Worm (Caenorhabditis elegans): ENCODE data around the gene mpst-4.

The mpst-4 gene

ce11 chrII:4905883-4906282 lies 42.6 kb upstream of the mpst-4 start:
- TF ChIP-seq nhr-23 (tag; optimal IDR thresholded peaks at IDR 0.05) (no peak), snpc-4 (tag; optimal IDR thresholded peaks at IDR 0.05) (no peak), lsy-2 (tag; optimal IDR thresholded peaks at IDR 0.05) (no peak), lin-13 (GFP tag; optimal IDR thresholded peaks at IDR 0.05) (no peak), elt-1 (tag; optimal IDR thresholded peaks at IDR 0.05) (no peak), nhr-21 (tag; optimal IDR thresholded peaks at IDR 0.05) (no peak)

- TF ChIP-seq Y55F3AM.14 (GFP tag; optimal IDR thresholded peaks at IDR 0.05) (no peak), mbf-1 (tag; optimal IDR thresholded peaks at IDR 0.05) (no peak), nhr-23 (tag; optimal IDR thresholded peaks at IDR 0.05) (no peak), gmeb-1 (tag; optimal IDR thresholded peaks at IDR 0.05) (no peak), blmp-1 (tag; optimal IDR thresholded peaks at IDR 0.05; ENCODE audit: insufficient read depth) (no peak), aly-2 (tag; optimal IDR thresholded peaks at IDR 0.05) (no peak), mdl-1 (tag; optimal IDR thresholded peaks at IDR 0.05) (no peak), lin-39 (tag; optimal IDR thresholded peaks at IDR 0.05) (no peak), nhr-11 (tag; optimal IDR thresholded peaks at IDR 0.05) (no peak)
Observed at ce11 chrII:4905331-4905730, 42.1 kb upstream of the mpst-4 start.

- no peak for TF ChIP-seq aly-2 (tag; optimal IDR thresholded peaks at IDR 0.05)
- TF ChIP-seq nhr-25 (tag; optimal IDR thresholded peaks at IDR 0.05) = no peak
- TF ChIP-seq ama-1 (optimal IDR thresholded peaks at IDR 0.05) = no peak
- TF ChIP-seq crh-2 (tag; optimal IDR thresholded peaks at IDR 0.05) = no peak
- TF ChIP-seq gmeb-1 (tag; optimal IDR thresholded peaks at IDR 0.05) = no peak
- no peak for TF ChIP-seq nhr-11 (tag; optimal IDR thresholded peaks at IDR 0.05)
- no peak for TF ChIP-seq nhr-12 (tag; optimal IDR thresholded peaks at IDR 0.05)
- no peak for TF ChIP-seq zag-1 (tag; optimal IDR thresholded peaks at IDR 0.05)
- no peak for TF ChIP-seq ztf-11 (tag; optimal IDR thresholded peaks at IDR 0.05)
- no peak for TF ChIP-seq skn-1 (tag; optimal IDR thresholded peaks at IDR 0.05)
- TF ChIP-seq sem-4 (tag; optimal IDR thresholded peaks at IDR 0.05) = no peak
- no peak for TF ChIP-seq sma-9 (GFP tag; optimal IDR thresholded peaks at IDR 0.05)
- TF ChIP-seq sma-9 (tag; optimal IDR thresholded peaks at IDR 0.05) = no peak
Observed at ce11 chrII:4904778-4905177, 41.5 kb upstream of the mpst-4 start, which contains the start of gene btbd-10. btbd-10 (plus strand) TSS chrII:4905008.

ce11 chrII:4904277-4904676 lies 41.0 kb upstream of the mpst-4 start:
- TF ChIP-seq F13H6.1 (tag; optimal IDR thresholded peaks at IDR 0.05) (peak; percentile 76), sma-9 (GFP tag; optimal IDR thresholded peaks at IDR 0.05) (peak; percentile 70), sma-9 (tag; optimal IDR thresholded peaks at IDR 0.05) (no peak), snpc-4 (tag; optimal IDR thresholded peaks at IDR 0.05) (peak; percentile 64), gmeb-1 (tag; optimal IDR thresholded peaks at IDR 0.05) (peak; percentile 71), zag-1 (tag; optimal IDR thresholded peaks at IDR 0.05) (peak; percentile 51), mdl-1 (tag; optimal IDR thresholded peaks at IDR 0.05) (peak; percentile 38 to 59), sem-4 (tag; optimal IDR thresholded peaks at IDR 0.05) (peak; percentile 43), crh-2 (tag; optimal IDR thresholded peaks at IDR 0.05) (peak; percentile 87), nhr-25 (tag; optimal IDR thresholded peaks at IDR 0.05) (peak; percentile 69), C34F6.9 (tag; optimal IDR thresholded peaks at IDR 0.05) (peak; percentile 92), fos-1 (tag; optimal IDR thresholded peaks at IDR 0.05) (peak; percentile 71), lin-39 (tag; optimal IDR thresholded peaks at IDR 0.05) (no peak), ama-1 (optimal IDR thresholded peaks at IDR 0.05) (peak; percentile 59), nhr-21 (tag; optimal IDR thresholded peaks at IDR 0.05) (peak; percentile 31), dmd-4 (tag; optimal IDR thresholded peaks at IDR 0.05) (no peak), peb-1 (tag; optimal IDR thresholded peaks at IDR 0.05) (no peak), lin-13 (GFP tag; optimal IDR thresholded peaks at IDR 0.05) (peak; percentile 58), nhr-129 (tag; optimal IDR thresholded peaks at IDR 0.05) (peak; percentile 89), nhr-6 (tag; optimal IDR thresholded peaks at IDR 0.05) (peak; percentile 6), unc-55 (GFP tag; optimal IDR thresholded peaks at IDR 0.05) (peak; percentile 93), mab-5 (tag; optimal IDR thresholded peaks at IDR 0.05) (peak; percentile 25), lsy-2 (tag; optimal IDR thresholded peaks at IDR 0.05) (peak in 1 of 2 experiments; percentile 83), nhr-12 (tag; optimal IDR thresholded peaks at IDR 0.05) (no peak), Y55F3AM.14 (GFP tag; optimal IDR thresholded peaks at IDR 0.05) (no peak), ceh-16 (tag; optimal IDR thresholded peaks at IDR 0.05) (no peak), lin-11 (tag; optimal IDR thresholded peaks at IDR 0.05) (peak; percentile 41), ztf-4 (tag; optimal IDR thresholded peaks at IDR 0.05) (peak; percentile 39), nhr-77 (tag; optimal IDR thresholded peaks at IDR 0.05) (no peak)

Measured in whole organism, L2 larva.